Fruit fly (Drosophila melanogaster) whole organism, embryonic: ENCODE results near the gene CG2003.

ENCODE experiments used
- B-H2 ChIP-seq: fragments of 200-800 bp; sonication (Bioruptor generic); optimal IDR thresholded peaks from 2 replicates; lab custom pipeline; 2018; ENCODE audit warnings: missing biosample characterization, mild to moderate bottlenecking, missing genetic modification characterization
- CG10543 ChIP-seq: fragments of 200-800 bp; sonication (Bioruptor generic); optimal IDR thresholded peaks from 3 replicates; lab custom pipeline; 2017; ENCODE audit warnings: missing biosample characterization, mild to moderate bottlenecking, missing genetic modification characterization, moderate library complexity
- CG12236 ChIP-seq: fragments of 200-800 bp; sonication (Bioruptor generic); optimal IDR thresholded peaks from 2 replicates; lab custom pipeline; 2016; ENCODE audit warnings: missing biosample characterization, missing genetic modification characterization
- CG12299 ChIP-seq: fragments of 200-800 bp; sonication (Bioruptor generic); optimal IDR thresholded peaks from 2 replicates; lab custom pipeline; 2018; ENCODE audit warnings: missing biosample characterization, mild to moderate bottlenecking, missing genetic modification characterization
- CG12659 ChIP-seq: fragments of 200-800 bp; sonication (Bioruptor generic); optimal IDR thresholded peaks from 3 replicates; lab custom pipeline; 2017; ENCODE audit warnings: mild to moderate bottlenecking, missing biosample characterization, missing genetic modification reagents, missing genetic modification characterization
- CG13894 ChIP-seq: fragments of 200-800 bp; sonication (Bioruptor generic); optimal IDR thresholded peaks from 3 replicates; lab custom pipeline; 2018; ENCODE audit warnings: missing biosample characterization, mild to moderate bottlenecking, missing genetic modification characterization, moderate library complexity
- CG14050 ChIP-seq: fragments of 200-800 bp; sonication (Bioruptor generic); IDR thresholded peaks from 3 replicates; pipeline ENCODE4 v1.3.6; 2022; ENCODE audit warnings: missing biosample characterization, missing genetic modification characterization
- CG15601 ChIP-seq: fragments of 200-800 bp; sonication (Bioruptor generic); optimal IDR thresholded peaks from 3 replicates; lab custom pipeline; 2019; ENCODE audit warnings: missing biosample characterization, mild to moderate bottlenecking, missing genetic modification characterization, moderate library complexity
- CG17328 ChIP-seq: fragments of 200-800 bp; sonication (Bioruptor generic); IDR thresholded peaks from 2 replicates; pipeline ENCODE4 v1.3.6; 2022; ENCODE audit warnings: missing biosample characterization, missing genetic modification characterization
- CG17385 ChIP-seq: fragments of 200-800 bp; sonication (Bioruptor generic); optimal IDR thresholded peaks from 3 replicates; lab custom pipeline; 2018; ENCODE audit warnings: missing biosample characterization, mild to moderate bottlenecking, missing genetic modification characterization
- CG17612 ChIP-seq: fragments of 200-800 bp; sonication (Bioruptor generic); IDR thresholded peaks from 2 replicates; pipeline ENCODE4 v1.3.6; 2022; ENCODE audit warnings: missing biosample characterization, missing genetic modification characterization
- CG17802 ChIP-seq: fragments of 200-800 bp; sonication (Bioruptor generic); optimal IDR thresholded peaks from 2 replicates; lab custom pipeline; 2018; ENCODE audit warnings: missing biosample characterization, mild to moderate bottlenecking, missing genetic modification characterization, moderate library complexity
- CG2875 ChIP-seq: fragments of 200-800 bp; sonication (Bioruptor generic); optimal IDR thresholded peaks from 2 replicates; lab custom pipeline; 2017; ENCODE audit warnings: missing biosample characterization, mild to moderate bottlenecking, missing genetic modification characterization, missing genetic modification reagents
- CG32767 ChIP-seq: fragments of 200-800 bp; sonication (Bioruptor generic); IDR thresholded peaks from 2 replicates; pipeline ENCODE4 v1.3.6; 2022; ENCODE audit warnings: missing biosample characterization, missing genetic modification characterization
- CG3407 ChIP-seq: fragments of 200-800 bp; sonication (Bioruptor generic); optimal IDR thresholded peaks from 2 replicates; lab custom pipeline; 2018; ENCODE audit warnings: missing biosample characterization, mild to moderate bottlenecking, missing genetic modification characterization
- CG4424 ChIP-seq: fragments of 200-800 bp; sonication (Bioruptor generic); optimal IDR thresholded peaks from 3 replicates; lab custom pipeline; 2016; ENCODE audit warnings: missing biosample characterization, missing genetic modification characterization
- CG5245 ChIP-seq: fragments of 200-800 bp; sonication (Bioruptor generic); optimal IDR thresholded peaks from 3 replicates; lab custom pipeline; 2016; ENCODE audit warnings: missing biosample characterization, missing genetic modification characterization
- CG7745 ChIP-seq: fragments of 200-800 bp; sonication (Bioruptor generic); optimal IDR thresholded peaks from 2 replicates; lab custom pipeline; 2018; ENCODE audit warnings: missing biosample characterization, mild to moderate bottlenecking, missing genetic modification characterization, moderate library complexity
- CG8944 ChIP-seq: fragments of 200-800 bp; sonication (Bioruptor generic); optimal IDR thresholded peaks from 3 replicates; lab custom pipeline; 2016; ENCODE audit warnings: missing biosample characterization, missing genetic modification characterization
- Dbx ChIP-seq: fragments of 200-800 bp; sonication (Bioruptor generic); IDR thresholded peaks from 3 replicates; pipeline ENCODE4 v1.3.6; 2022; ENCODE audit warnings: missing biosample characterization, missing genetic modification characterization
- Fer1 ChIP-seq: fragments of 200-800 bp; sonication (Bioruptor generic); optimal IDR thresholded peaks from 2 replicates; lab custom pipeline; 2017; ENCODE audit warnings: missing biosample characterization, mild to moderate bottlenecking, missing genetic modification characterization
- H2.0 ChIP-seq: fragments of 200-800 bp; sonication (Bioruptor generic); IDR thresholded peaks from 2 replicates; pipeline ENCODE4 v1.3.6; 2022; ENCODE audit warnings: missing biosample characterization, missing genetic modification characterization
- Hr51 ChIP-seq, 2 experiments: fragments of 200-800 bp; sonication (Bioruptor generic); optimal IDR thresholded peaks; 2 replicates in 1 of 2; 3 replicates in 1 of 2; lab custom pipeline; 2016 to 2018; ENCODE audit warnings: missing biosample characterization in 2 of 2, missing genetic modification characterization in 2 of 2, mild to moderate bottlenecking in 1 of 2, moderate library complexity in 1 of 2
- Hsf ChIP-seq: fragments of 200-800 bp; sonication (Bioruptor generic); optimal IDR thresholded peaks from 3 replicates; lab custom pipeline; 2016; ENCODE audit warnings: missing biosample characterization, missing genetic modification characterization
- Med ChIP-seq: fragments of 200-800 bp; sonication (Bioruptor generic); peaks from one replicate; lab custom pipeline; 2016; ENCODE audit warnings: missing biosample characterization, missing genetic modification characterization, mild to moderate bottlenecking, inconsistent platforms, moderate library complexity
- NFAT ChIP-seq: fragments of 200-800 bp; sonication (Bioruptor generic); IDR thresholded peaks from 2 replicates; pipeline ENCODE4 v1.3.6; 2022; ENCODE audit warnings: missing biosample characterization, missing genetic modification characterization
- Rfx ChIP-seq: fragments of 200-800 bp; sonication (Bioruptor generic); IDR thresholded peaks from 2 replicates; pipeline ENCODE4 v1.3.6; 2022; ENCODE audit warnings: missing biosample characterization, missing genetic modification characterization
- Sin3A ChIP-seq: fragments of >200 bp; optimal IDR thresholded peaks from 2 replicates; lab custom pipeline; 2018
- Spps ChIP-seq: fragments of 200-800 bp; sonication (Bioruptor generic); optimal IDR thresholded peaks from 2 replicates; lab custom pipeline; 2018; ENCODE audit warnings: missing biosample characterization, mild to moderate bottlenecking, missing genetic modification characterization
- Xbp1 ChIP-seq: fragments of 200-800 bp; sonication (Bioruptor generic); optimal IDR thresholded peaks from 3 replicates; lab custom pipeline; 2016; ENCODE audit warnings: missing biosample characterization, mild to moderate bottlenecking, missing genetic modification characterization
- ac ChIP-seq: fragments of 200-800 bp; sonication (Bioruptor generic); optimal IDR thresholded peaks from 3 replicates; lab custom pipeline; 2017; ENCODE audit warnings: missing biosample characterization, mild to moderate bottlenecking, missing genetic modification characterization
- ara ChIP-seq: fragments of 200-800 bp; sonication (Bioruptor generic); IDR thresholded peaks from 2 replicates; pipeline ENCODE4 v1.3.6; 2022; ENCODE audit warnings: missing biosample characterization, missing genetic modification characterization
- dmrt11E ChIP-seq: fragments of 200-800 bp; sonication (Bioruptor generic); optimal IDR thresholded peaks from 3 replicates; lab custom pipeline; 2018; ENCODE audit warnings: missing biosample characterization, mild to moderate bottlenecking, missing genetic modification characterization, moderate library complexity
- fu2 ChIP-seq: fragments of 200-800 bp; sonication (Bioruptor generic); optimal IDR thresholded peaks from 2 replicates; lab custom pipeline; 2016; ENCODE audit warnings: missing biosample characterization, missing genetic modification characterization
- gce ChIP-seq: fragments of 200-800 bp; sonication (Bioruptor generic); IDR thresholded peaks from 3 replicates; pipeline ENCODE4 v1.3.6; 2022; ENCODE audit warnings: missing biosample characterization, missing genetic modification characterization
- grn ChIP-seq: fragments of 200-800 bp; sonication (Bioruptor generic); optimal IDR thresholded peaks from 3 replicates; lab custom pipeline; 2017; ENCODE audit warnings: missing biosample characterization, missing genetic modification characterization
- hbn ChIP-seq: fragments of 200-800 bp; sonication (Bioruptor generic); IDR thresholded peaks from 2 replicates; pipeline ENCODE4 v1.3.6; 2022; ENCODE audit warnings: missing biosample characterization, missing genetic modification characterization; ENCODE audit not compliant: partially characterized antibody
- ind ChIP-seq: fragments of 200-800 bp; sonication (Bioruptor generic); optimal IDR thresholded peaks from 3 replicates; lab custom pipeline; 2016; ENCODE audit warnings: missing biosample characterization, missing genetic modification characterization
- ken ChIP-seq: fragments of 200-800 bp; sonication (Bioruptor generic); IDR thresholded peaks from 3 replicates; pipeline ENCODE4 v1.3.6; 2022; ENCODE audit warnings: missing biosample characterization, missing genetic modification characterization
- lola ChIP-seq, 3 experiments: fragments of >200 bp in 2 of 3; fragments of 200-800 bp in 1 of 3; sonication (Bioruptor generic) in 1 of 3; optimal IDR thresholded peaks; 2 replicates each; lab custom pipeline; 2017 to 2019; ENCODE audit warnings: missing biosample characterization in 3 of 3, missing genetic modification characterization in 3 of 3, mild to moderate bottlenecking in 1 of 3, moderate library complexity in 1 of 3
- mam ChIP-seq: fragments of 200-800 bp; sonication (Bioruptor generic); optimal IDR thresholded peaks from 3 replicates; lab custom pipeline; 2016; ENCODE audit warnings: missing biosample characterization, missing genetic modification characterization
- nau ChIP-seq: fragments of 200-800 bp; sonication (Bioruptor generic); optimal IDR thresholded peaks from 3 replicates; lab custom pipeline; 2017; ENCODE audit warnings: missing biosample characterization, mild to moderate bottlenecking, missing genetic modification characterization, missing genetic modification reagents
- nerfin-1 ChIP-seq: fragments of 200-800 bp; sonication (Bioruptor generic); optimal IDR thresholded peaks from 3 replicates; lab custom pipeline; 2019; ENCODE audit warnings: missing biosample characterization, mild to moderate bottlenecking, missing genetic modification characterization, moderate library complexity
- nerfin-2 ChIP-seq: fragments of 200-800 bp; sonication (Bioruptor generic); IDR thresholded peaks from 2 replicates; pipeline ENCODE4 v1.3.6; 2022; ENCODE audit warnings: missing biosample characterization, missing genetic modification characterization; ENCODE audit not compliant: partially characterized antibody
- onecut ChIP-seq: fragments of 200-800 bp; sonication (Bioruptor generic); IDR thresholded peaks from 2 replicates; pipeline ENCODE4 v1.3.6; 2022; ENCODE audit warnings: missing biosample characterization, missing genetic modification characterization
- ssp ChIP-seq: fragments of 200-800 bp; sonication (Bioruptor generic); IDR thresholded peaks from 2 replicates; pipeline ENCODE4 v1.3.6; 2022; ENCODE audit warnings: missing biosample characterization, missing genetic modification characterization
- trem ChIP-seq: fragments of 200-800 bp; optimal IDR thresholded peaks from 3 replicates; lab custom pipeline; 2019; ENCODE audit warnings: missing biosample characterization, mild to moderate bottlenecking, missing genetic modification characterization, moderate library complexity
- tx ChIP-seq: fragments of 200-800 bp; sonication (Bioruptor generic); optimal IDR thresholded peaks from 2 replicates; lab custom pipeline; 2016; ENCODE audit warnings: missing biosample characterization, missing genetic modification characterization
- wor ChIP-seq: fragments of 200-800 bp; sonication (Bioruptor generic); IDR thresholded peaks from 2 replicates; pipeline ENCODE4 v1.3.6; 2022; ENCODE audit warnings: missing biosample characterization, missing genetic modification characterization
- zen ChIP-seq: fragments of 200-800 bp; sonication (Bioruptor generic); optimal IDR thresholded peaks from 3 replicates; lab custom pipeline; 2018; ENCODE audit warnings: missing biosample characterization, mild to moderate bottlenecking, missing genetic modification characterization, moderate library complexity
- zfh2 ChIP-seq: fragments of 200-800 bp; sonication (Bioruptor generic); optimal IDR thresholded peaks from 2 replicates; lab custom pipeline; 2016; ENCODE audit warnings: missing biosample characterization, missing genetic modification characterization

The CG2003 gene

DNA sequence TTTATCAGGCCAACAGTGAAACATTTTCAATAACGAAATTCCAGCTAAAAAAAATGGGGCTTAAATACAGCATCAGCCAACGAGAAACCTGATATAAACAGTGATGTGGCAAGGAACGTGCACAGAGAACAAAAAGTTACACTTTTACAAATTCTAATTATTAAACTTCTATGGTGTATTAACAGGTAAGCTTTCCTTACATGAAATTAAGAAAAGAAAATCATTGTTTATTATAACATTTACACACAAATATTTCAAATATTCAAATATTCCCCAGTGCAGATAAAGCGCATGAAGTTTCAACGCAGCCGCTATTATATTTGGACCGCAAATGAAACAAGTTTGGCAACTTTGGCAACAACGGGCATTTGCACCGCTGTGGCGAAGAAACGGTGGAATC, 36.3 kb upstream of the CG2003 start (continued):
- TF ChIP-seq CG4424 (GFP tag; lab: Kevin White, UChicago) (peak; percentile 45), mam (no peak), trem (tag; lab: Kevin White, UChicago) (peak; percentile 45), lola (GFP tag; optimal IDR thresholded peaks at IDR 0.05; lab: Kevin White, UChicago) (peak in 1 of 3 experiments; percentile 20), gce (peak; percentile 81), Fer1 (GFP tag; lab: Kevin White, UChicago) (peak; percentile 61), NFAT (GFP tag; lab: Robert Waterston, UW) (no peak), CG17802 (no peak), CG2875 (GFP tag; lab: Kevin White, UChicago) (peak; percentile 11), grn (GFP tag; lab: Kevin White, UChicago) (no peak), hbn (GFP tag; lab: Robert Waterston, UW) (no peak), CG32767 (GFP tag; lab: Robert Waterston, UW) (peak; percentile 67), H2.0 (GFP tag; lab: Robert Waterston, UW) (peak; percentile 57), Hsf (GFP tag; lab: Kevin White, UChicago) (peak; percentile 57), ssp (no peak), ind (GFP tag; lab: Kevin White, UChicago) (peak; percentile 44), fu2 (no peak), Rfx (GFP tag; lab: Robert Waterston, UW) (no peak), onecut (peak; percentile 56), CG12299 (tag; lab: Kevin White, UChicago) (no peak), dmrt11E (tag; lab: Kevin White, UChicago) (no peak), CG12659 (GFP tag; lab: Kevin White, UChicago) (peak; percentile 45), tx (GFP tag; lab: Kevin White, UChicago) (no peak), ac (GFP tag; lab: Kevin White, UChicago) (no peak), wor (GFP tag; lab: Robert Waterston, UW) (peak; percentile 66), CG13894 (tag; lab: Kevin White, UChicago) (no peak), zen (tag; lab: Kevin White, UChicago) (no peak), Xbp1 (GFP tag; lab: Kevin White, UChicago) (peak; percentile 63), zfh2 (GFP tag; lab: Kevin White, UChicago) (no peak), CG7745 (no peak), nau (GFP tag; lab: Kevin White, UChicago) (peak; percentile 69), Sin3A (lab: Kevin White, UChicago) (no peak), CG12236 (GFP tag; lab: Kevin White, UChicago) (no peak), CG3407 (no peak), nerfin-1 (tag; lab: Kevin White, UChicago) (peak; percentile 64), Hr51 (GFP tag; optimal IDR thresholded peaks at IDR 0.05; lab: Kevin White, UChicago) (peak in 1 of 2 experiments; percentile 91), CG17385 (GFP tag; lab: Kevin White, UChicago) (peak; percentile 71), Spps (tag; lab: Kevin White, UChicago) (no peak), CG15601 (tag; lab: Kevin White, UChicago) (peak; percentile 47), CG10543 (GFP tag; lab: Kevin White, UChicago) (no peak), ara (GFP tag; lab: Robert Waterston, UW) (peak; percentile 13; the same call in 1 of the 2 replicates), B-H2 (GFP tag; lab: Kevin White, UChicago) (no peak), CG5245 (GFP tag; lab: Kevin White, UChicago) (peak; percentile 21), Dbx (GFP tag; lab: Robert Waterston, UW) (no peak), Med (GFP tag; lab: Kevin White, UChicago) (peak; percentile 83), CG14050 (GFP tag; lab: Robert Waterston, UW) (peak; percentile 80), CG17612 (GFP tag; lab: Robert Waterston, UW) (no peak), CG17328 (GFP tag; lab: Robert Waterston, UW) (peak; percentile 74), CG8944 (GFP tag; lab: Kevin White, UChicago) (no peak), nerfin-2 (GFP tag; lab: Robert Waterston, UW) (no peak), ken (GFP tag; lab: Robert Waterston, UW) (no peak)
